Fruit fly (Drosophila melanogaster): ENCODE results near the gene CG8028.

Gene CG8028

DNA sequence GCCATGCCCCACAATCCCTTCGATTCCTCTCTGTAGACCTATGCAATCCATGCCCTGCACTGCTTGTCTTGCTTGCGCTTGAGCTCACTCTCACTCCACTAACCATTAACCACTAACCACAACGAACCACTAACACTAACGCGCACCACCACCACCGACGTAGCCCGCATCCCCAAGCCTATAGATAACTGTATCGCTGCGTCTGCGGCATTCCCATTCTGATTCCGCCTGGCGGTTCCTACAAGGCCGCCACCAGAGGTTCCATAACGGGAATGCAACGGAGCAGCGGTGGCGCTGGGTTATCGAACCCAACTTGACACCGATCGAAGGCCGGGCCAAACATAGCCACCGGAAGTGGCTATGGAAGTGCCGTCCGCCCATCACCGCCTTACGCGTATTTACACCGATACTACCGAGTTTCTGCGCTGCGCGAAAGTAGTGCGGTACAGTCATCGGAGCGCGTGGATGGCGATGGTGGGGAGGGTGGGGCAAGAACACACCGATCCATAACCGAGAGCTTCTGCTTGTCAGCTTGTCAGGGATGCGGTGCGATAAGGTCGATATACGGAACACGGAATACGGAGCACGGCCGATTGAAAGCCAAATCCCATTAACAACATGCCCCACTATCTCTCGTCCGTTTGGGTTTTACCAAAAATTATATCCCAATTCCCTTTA, 14.2 kb downstream of the CG8028 start:
- TF ChIP-seq insv (optimal IDR thresholded peaks at IDR 0.05) (no peak), psq (optimal IDR thresholded peaks at IDR 0.05) (no peak), Sin3A (optimal IDR thresholded peaks at IDR 0.05) (no peak), h (optimal IDR thresholded peaks at IDR 0.05) (no peak), ttk (optimal IDR thresholded peaks at IDR 0.05) (no peak), Myc (optimal IDR thresholded peaks at IDR 0.05) (no peak)

dm6 chrX:19264396-19264795, 15.8 kb downstream of the CG8028 start:
- no peak for TF ChIP-seq Myc (optimal IDR thresholded peaks at IDR 0.05)
- TF ChIP-seq h (optimal IDR thresholded peaks at IDR 0.05) = no peak
- TF ChIP-seq psq (optimal IDR thresholded peaks at IDR 0.05) = no peak
- TF ChIP-seq Sin3A (optimal IDR thresholded peaks at IDR 0.05) = no peak
- no peak for TF ChIP-seq insv (optimal IDR thresholded peaks at IDR 0.05)
- TF ChIP-seq ttk (optimal IDR thresholded peaks at IDR 0.05) = no peak

DNA sequence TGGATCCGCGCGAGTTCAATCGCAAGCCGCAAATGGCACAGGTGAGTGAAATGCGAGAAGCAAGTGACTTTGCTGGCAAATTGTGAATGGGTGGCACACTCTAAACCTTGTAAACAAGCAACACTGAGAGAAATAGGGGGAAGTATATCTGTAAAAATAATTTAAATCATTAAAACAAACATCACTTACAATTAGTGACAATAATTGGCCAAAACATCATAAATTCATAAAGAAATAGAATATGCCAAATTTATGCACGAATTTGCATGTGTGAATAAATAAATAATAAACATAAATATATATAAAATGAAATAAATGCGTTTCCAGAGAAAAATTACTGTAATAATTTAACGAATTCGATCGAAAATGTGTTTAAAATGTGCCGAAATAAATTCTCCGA, 17.6 kb downstream of the CG8028 start:
- TF ChIP-seq Myc (optimal IDR thresholded peaks at IDR 0.05) = no peak
- TF ChIP-seq insv (optimal IDR thresholded peaks at IDR 0.05) = no peak
- TF ChIP-seq psq (optimal IDR thresholded peaks at IDR 0.05) = no peak
- TF ChIP-seq h (optimal IDR thresholded peaks at IDR 0.05) = no peak
- TF ChIP-seq ttk (optimal IDR thresholded peaks at IDR 0.05) = no peak
- no peak for TF ChIP-seq Sin3A (optimal IDR thresholded peaks at IDR 0.05)

- no peak for TF ChIP-seq insv (optimal IDR thresholded peaks at IDR 0.05)
- TF ChIP-seq Myc (optimal IDR thresholded peaks at IDR 0.05) = no peak
- no peak for TF ChIP-seq psq (optimal IDR thresholded peaks at IDR 0.05)
- TF ChIP-seq h (optimal IDR thresholded peaks at IDR 0.05) = no peak
- TF ChIP-seq Sin3A (optimal IDR thresholded peaks at IDR 0.05) = no peak
- TF ChIP-seq ttk (optimal IDR thresholded peaks at IDR 0.05) = no peak
Observed at dm6 chrX:19261528-19262102, 18.5 kb downstream of the CG8028 start, which contains the start of gene Vav. Gene Vav, plus strand, starts transcription at chrX:19261820.

DNA sequence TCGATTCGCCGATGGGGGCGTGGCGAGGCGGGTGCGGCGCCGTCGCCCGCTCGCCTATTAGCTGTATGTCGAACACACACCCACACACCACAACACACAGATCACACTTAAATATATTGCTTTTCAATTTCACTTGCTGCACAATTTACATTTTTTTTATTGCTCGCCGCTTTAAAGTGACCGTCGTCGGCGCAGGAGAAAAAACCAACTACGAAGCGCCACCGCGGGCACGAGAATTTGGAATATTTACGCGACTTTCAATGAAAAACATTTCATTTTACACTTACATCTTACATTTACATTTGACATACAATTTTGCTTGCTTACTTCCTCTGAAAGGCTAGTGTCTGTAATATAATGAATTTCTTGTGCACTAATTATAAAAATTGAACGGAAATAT, 19.1 kb downstream of the CG8028 start, which contains the start of gene rictor:
rictor (minus strand) TSS at position 170 of the 400 bp plus-strand sequence.
- TF ChIP-seq ttk (optimal IDR thresholded peaks at IDR 0.05) (no peak), Sin3A (optimal IDR thresholded peaks at IDR 0.05) (no peak), h (optimal IDR thresholded peaks at IDR 0.05) (no peak), insv (optimal IDR thresholded peaks at IDR 0.05) (no peak), psq (optimal IDR thresholded peaks at IDR 0.05) (no peak), Myc (optimal IDR thresholded peaks at IDR 0.05) (no peak)

DNA sequence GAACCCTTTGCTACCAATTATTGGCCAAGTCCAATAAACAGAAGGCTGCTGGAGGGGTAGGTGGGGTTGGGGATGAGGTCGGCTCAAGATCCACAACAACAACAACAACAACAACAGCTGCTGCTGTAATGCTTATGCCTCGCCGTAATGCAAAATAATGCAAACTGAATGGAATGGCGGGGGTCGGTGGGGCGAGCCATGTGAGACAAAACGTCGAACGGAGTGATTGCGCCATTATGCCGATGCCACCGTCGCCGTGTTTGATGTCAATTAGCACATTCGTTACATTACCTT, 19.5 kb downstream of the CG8028 start:
- TF ChIP-seq ttk (optimal IDR thresholded peaks at IDR 0.05) = no peak
- no peak for TF ChIP-seq Myc (optimal IDR thresholded peaks at IDR 0.05)
- TF ChIP-seq insv (optimal IDR thresholded peaks at IDR 0.05) = no peak
- TF ChIP-seq h (optimal IDR thresholded peaks at IDR 0.05) = no peak
- TF ChIP-seq psq (optimal IDR thresholded peaks at IDR 0.05) = no peak
- TF ChIP-seq Sin3A (optimal IDR thresholded peaks at IDR 0.05) = no peak

dm6 chrX:19259802-19260695, 20.1 kb downstream of the CG8028 start:
- TF ChIP-seq insv (optimal IDR thresholded peaks at IDR 0.05) (no peak), Sin3A (optimal IDR thresholded peaks at IDR 0.05) (no peak), h (optimal IDR thresholded peaks at IDR 0.05) (no peak), Myc (optimal IDR thresholded peaks at IDR 0.05) (no peak), ttk (optimal IDR thresholded peaks at IDR 0.05) (no peak), psq (optimal IDR thresholded peaks at IDR 0.05) (no peak)

dm6 chrX:19250151-19250550, 30.0 kb downstream of the CG8028 start:
- TF ChIP-seq psq (optimal IDR thresholded peaks at IDR 0.05) = no peak
- no peak for TF ChIP-seq h (optimal IDR thresholded peaks at IDR 0.05)
- no peak for TF ChIP-seq ttk (optimal IDR thresholded peaks at IDR 0.05)

- TF ChIP-seq insv (optimal IDR thresholded peaks at IDR 0.05) = no peak
- no peak for TF ChIP-seq ttk (optimal IDR thresholded peaks at IDR 0.05)
- TF ChIP-seq Myc (optimal IDR thresholded peaks at IDR 0.05) = no peak
- no peak for TF ChIP-seq psq (optimal IDR thresholded peaks at IDR 0.05)
- no peak for TF ChIP-seq h (optimal IDR thresholded peaks at IDR 0.05)
- TF ChIP-seq Sin3A (optimal IDR thresholded peaks at IDR 0.05) = no peak
Observed at dm6 chrX:19249339-19249738, 30.8 kb downstream of the CG8028 start.

dm6 chrX:19248426-19249217, 31.5 kb downstream of the CG8028 start, which contains the start of gene Hs3st-B:
Gene Hs3st-B, plus strand, starts transcription at chrX:19248639.
- TF ChIP-seq ttk (optimal IDR thresholded peaks at IDR 0.05) (no peak), h (optimal IDR thresholded peaks at IDR 0.05) (no peak), Myc (optimal IDR thresholded peaks at IDR 0.05) (no peak), insv (optimal IDR thresholded peaks at IDR 0.05) (no peak), Sin3A (optimal IDR thresholded peaks at IDR 0.05) (no peak), psq (optimal IDR thresholded peaks at IDR 0.05) (no peak)

DNA sequence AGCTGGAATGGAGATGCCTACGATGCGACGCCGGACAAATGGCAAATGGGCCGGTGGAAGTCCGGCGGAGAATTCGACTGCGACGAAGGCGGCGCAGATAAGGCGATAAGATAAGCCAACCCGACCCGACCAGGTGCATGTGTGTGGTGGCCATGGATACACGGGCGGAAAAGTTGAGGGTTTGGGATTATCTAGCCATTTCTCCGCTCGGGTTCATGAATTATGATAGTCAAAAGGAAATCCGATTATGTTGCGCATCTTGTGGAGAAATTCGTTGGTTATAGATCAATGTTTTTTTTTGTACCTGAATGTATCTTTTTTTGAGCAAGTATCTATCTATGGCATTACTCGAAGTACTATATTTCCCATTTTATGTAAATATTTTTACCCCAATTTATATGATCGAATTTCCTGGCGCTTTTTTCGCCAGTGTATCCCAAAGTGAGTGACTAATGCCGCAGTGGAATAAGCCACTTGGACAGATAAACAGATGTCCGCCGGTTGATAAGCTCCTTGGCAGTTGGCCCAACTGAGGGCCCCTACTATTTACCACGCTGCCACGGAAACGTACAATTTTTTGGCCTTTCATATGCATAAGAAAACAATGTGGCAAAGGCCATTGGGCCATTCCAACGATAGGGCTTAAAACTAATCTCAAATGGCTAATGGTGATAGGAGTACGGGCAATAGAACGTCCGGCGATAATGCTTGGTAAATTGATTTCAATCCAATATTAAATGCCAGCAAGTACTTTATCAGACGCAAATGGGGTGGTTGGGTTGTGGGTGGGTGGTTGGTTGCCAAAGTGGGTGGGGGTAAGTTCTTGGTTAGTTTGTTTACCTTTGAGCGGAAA, 32.7 kb downstream of the CG8028 start, which contains the start of gene CG7992:
CG7992 (minus strand) TSS at position 51 of the 853 bp plus-strand sequence.
- TF ChIP-seq insv (optimal IDR thresholded peaks at IDR 0.05) = no peak
